Worm (Caenorhabditis elegans) whole organism, early embryonic: ENCODE data around the gene Y73C8C.10.

ENCODE experiments used
- B0310.2 ChIP-seq: sonication (generic microtip); optimal IDR thresholded peaks from 2 replicates; lab custom pipeline; 2016; ENCODE audit warnings: mild to moderate bottlenecking, missing genetic modification characterization, missing compliant biosample characterization
- F13C5.2 ChIP-seq: sonication (generic microtip); optimal IDR thresholded peaks from 2 replicates; lab custom pipeline; 2017; ENCODE audit warnings: mild to moderate bottlenecking, missing genetic modification characterization, inconsistent platforms, missing compliant biosample characterization
- aly-1 ChIP-seq: sonication (generic microtip); optimal IDR thresholded peaks from 2 replicates; lab custom pipeline; 2016; ENCODE audit warnings: missing genetic modification characterization, missing compliant biosample characterization
- ama-1 ChIP-seq: fragments of 150-350 bp; optimal IDR thresholded peaks from 2 replicates; lab custom pipeline; 2014
- ceh-36 ChIP-seq: sonication (generic microtip); optimal IDR thresholded peaks from 2 replicates; lab custom pipeline; 2016; ENCODE audit warnings: missing genetic modification characterization, inconsistent platforms, missing compliant biosample characterization
- flt-1 ChIP-seq: fragments of 200-800 bp; sonication (Bioruptor generic); IDR thresholded peaks from 2 replicates; pipeline ENCODE4 v1.3.6; 2022; ENCODE audit warnings: missing genetic modification characterization, missing compliant biosample characterization
- hmg-4 ChIP-seq: fragments of 200-800 bp; sonication (Bioruptor generic); optimal IDR thresholded peaks from 2 replicates; lab custom pipeline; 2018; ENCODE audit warnings: mild to moderate bottlenecking, missing genetic modification characterization, missing compliant biosample characterization
- hnd-1 ChIP-seq: sonication (generic microtip); optimal IDR thresholded peaks from 2 replicates; lab custom pipeline; 2016; ENCODE audit warnings: missing genetic modification characterization, missing compliant biosample characterization
- pes-1 ChIP-seq: fragments of 200-800 bp; sonication (Bioruptor generic); IDR thresholded peaks from 2 replicates; pipeline ENCODE4 v1.3.6; 2022; ENCODE audit warnings: missing genetic modification reagents, missing genetic modification characterization, missing compliant biosample characterization
- scrt-1 ChIP-seq: fragments of 200-800 bp; sonication (Bioruptor generic); IDR thresholded peaks from 2 replicates; pipeline ENCODE4 v1.3.6; 2022; ENCODE audit warnings: missing genetic modification characterization, missing compliant biosample characterization
- tbx-37 ChIP-seq: fragments of 200-800 bp; sonication (Bioruptor generic); conservative IDR thresholded peaks from 2 replicates; pipeline ENCODE4 v1.3.6; 2022; ENCODE audit warnings: missing genetic modification reagents, missing genetic modification characterization, missing compliant biosample characterization
- tra-4 ChIP-seq: sonication (generic microtip); optimal IDR thresholded peaks from 2 replicates; lab custom pipeline; 2017; ENCODE audit warnings: missing genetic modification characterization, missing compliant biosample characterization

- TF ChIP-seq ama-1 (lab: Kevin White, UChicago), result no peak
- TF ChIP-seq pes-1, result no peak
- TF ChIP-seq F13C5.2 (tag; lab: Kevin White, UChicago), result no peak
- TF ChIP-seq tra-4 (tag; lab: Kevin White, UChicago), result no peak
- no peak for TF ChIP-seq aly-1 (tag; lab: Kevin White, UChicago)
- no peak for TF ChIP-seq scrt-1 (GFP tag; lab: Robert Waterston, UW)
- no peak for TF ChIP-seq tbx-37 (GFP tag; lab: Robert Waterston, UW)
- TF ChIP-seq hnd-1, result no peak
- TF ChIP-seq hmg-4, result no peak
- no peak for TF ChIP-seq flt-1 (GFP tag; lab: Robert Waterston, UW)
- TF ChIP-seq ceh-36 (tag; lab: Kevin White, UChicago), result no peak
- TF ChIP-seq B0310.2 (tag; lab: Kevin White, UChicago), result no peak
Measured at ce11 chrV:3162299-3162698, 34.7 kb upstream of the Y73C8C.10 start.
